Fruit fly (Drosophila melanogaster) whole organism, embryonic: ENCODE measurements around the gene RunxB.

Source experiments
- BEAF-32 ChIP-seq: fragments of 200-800 bp; sonication (Bioruptor generic); optimal IDR thresholded peaks from 3 replicates; lab custom pipeline; 2017; ENCODE audit warnings: missing biosample characterization, missing genetic modification characterization, mild to moderate bottlenecking, moderate library complexity, missing genetic modification reagents
- Bgb ChIP-seq: fragments of 200-800 bp; sonication (Bioruptor generic); IDR thresholded peaks from 2 replicates; pipeline ENCODE4 v1.3.6; 2022; ENCODE audit warnings: missing biosample characterization, missing genetic modification characterization; ENCODE audit not compliant: partially characterized antibody
- Bteb2 ChIP-seq: fragments of 200-800 bp; sonication (Bioruptor generic); optimal IDR thresholded peaks from 2 replicates; lab custom pipeline; 2016; ENCODE audit warnings: missing biosample characterization, missing genetic modification characterization
- CG10959 ChIP-seq: fragments of 200-800 bp; sonication (Bioruptor generic); IDR thresholded peaks from 2 replicates; pipeline ENCODE4 v1.3.6; 2022; ENCODE audit warnings: missing biosample characterization, missing genetic modification characterization
- CG11085 ChIP-seq: fragments of 200-800 bp; sonication (Bioruptor generic); IDR thresholded peaks from 2 replicates; pipeline ENCODE4 v1.3.6; 2022; ENCODE audit warnings: missing biosample characterization, missing genetic modification characterization
- CG11723 ChIP-seq: fragments of 200-800 bp; sonication (Bioruptor generic); optimal IDR thresholded peaks from 2 replicates; lab custom pipeline; 2017; ENCODE audit warnings: missing biosample characterization, mild to moderate bottlenecking, missing genetic modification characterization
- CG12155 ChIP-seq: fragments of 200-800 bp; sonication (Bioruptor generic); optimal IDR thresholded peaks from 3 replicates; lab custom pipeline; 2016; ENCODE audit warnings: missing biosample characterization, missing genetic modification characterization
- CG12236 ChIP-seq: fragments of 200-800 bp; sonication (Bioruptor generic); optimal IDR thresholded peaks from 2 replicates; lab custom pipeline; 2016; ENCODE audit warnings: missing biosample characterization, missing genetic modification characterization
- CG13624 ChIP-seq: fragments of 200-800 bp; sonication (Bioruptor generic); optimal IDR thresholded peaks from 2 replicates; lab custom pipeline; 2016; ENCODE audit warnings: missing biosample characterization, missing genetic modification characterization
- CG14667 ChIP-seq: fragments of 200-800 bp; sonication (Bioruptor generic); IDR thresholded peaks from 2 replicates; pipeline ENCODE4 v1.3.6; 2022; ENCODE audit warnings: missing biosample characterization, missing genetic modification characterization
- CG17186 ChIP-seq: fragments of 200-800 bp; sonication (Bioruptor generic); optimal IDR thresholded peaks from 3 replicates; lab custom pipeline; 2017; ENCODE audit warnings: missing biosample characterization, missing genetic modification reagents, missing genetic modification characterization
- CG1792 ChIP-seq: fragments of 200-800 bp; sonication (Bioruptor generic); optimal IDR thresholded peaks from 2 replicates; lab custom pipeline; 2016; ENCODE audit warnings: missing biosample characterization, missing genetic modification characterization
- CG18764 ChIP-seq: fragments of 200-800 bp; sonication (Bioruptor generic); optimal IDR thresholded peaks from 3 replicates; lab custom pipeline; 2016; ENCODE audit warnings: missing biosample characterization, missing genetic modification characterization
- CG2875 ChIP-seq: fragments of 200-800 bp; sonication (Bioruptor generic); optimal IDR thresholded peaks from 2 replicates; lab custom pipeline; 2017; ENCODE audit warnings: missing biosample characterization, mild to moderate bottlenecking, missing genetic modification characterization, missing genetic modification reagents
- CG3281 ChIP-seq: fragments of 200-800 bp; sonication (Bioruptor generic); optimal IDR thresholded peaks from 3 replicates; lab custom pipeline; 2017; ENCODE audit warnings: missing biosample characterization, mild to moderate bottlenecking, missing genetic modification characterization
- CG4617 ChIP-seq: fragments of 200-800 bp; sonication (Bioruptor generic); optimal IDR thresholded peaks from 3 replicates; lab custom pipeline; 2016; ENCODE audit warnings: missing biosample characterization, missing genetic modification characterization, borderline replicate concordance
- CG4707 ChIP-seq: fragments of 200-800 bp; sonication (Bioruptor generic); optimal IDR thresholded peaks from 2 replicates; lab custom pipeline; 2018; ENCODE audit warnings: missing biosample characterization, mild to moderate bottlenecking, missing genetic modification characterization, moderate library complexity
- CG4730 ChIP-seq: fragments of 200-800 bp; sonication (Bioruptor generic); IDR thresholded peaks from 2 replicates; pipeline ENCODE4 v1.3.6; 2022; ENCODE audit warnings: missing biosample characterization, missing genetic modification characterization
- CG6175 ChIP-seq: fragments of 200-800 bp; sonication (Bioruptor generic); IDR thresholded peaks from 3 replicates; pipeline ENCODE4 v1.3.6; 2022; ENCODE audit warnings: missing biosample characterization, missing genetic modification characterization
- CG6791 ChIP-seq: fragments of 200-800 bp; sonication (Bioruptor generic); IDR thresholded peaks from 3 replicates; pipeline ENCODE4 v1.3.6; 2022; ENCODE audit warnings: missing biosample characterization, missing genetic modification characterization; ENCODE audit not compliant: partially characterized antibody
- CG8765 ChIP-seq: fragments of 200-800 bp; sonication (Bioruptor generic); IDR thresholded peaks from 2 replicates; pipeline ENCODE4 v1.3.6; 2022; ENCODE audit warnings: missing biosample characterization, missing genetic modification characterization
- D19A ChIP-seq: fragments of 200-800 bp; optimal IDR thresholded peaks from 3 replicates; lab custom pipeline; 2019; ENCODE audit warnings: missing biosample characterization, mild to moderate bottlenecking, missing genetic modification characterization, moderate library complexity
- Dbx ChIP-seq: fragments of 200-800 bp; sonication (Bioruptor generic); IDR thresholded peaks from 3 replicates; pipeline ENCODE4 v1.3.6; 2022; ENCODE audit warnings: missing biosample characterization, missing genetic modification characterization
- Dip2 ChIP-seq: fragments of 200-800 bp; sonication (Bioruptor generic); IDR thresholded peaks from 2 replicates; pipeline ENCODE4 v1.3.6; 2022; ENCODE audit warnings: missing biosample characterization, missing genetic modification characterization
- Dll ChIP-seq: fragments of 200-800 bp; sonication (Bioruptor generic); IDR thresholded peaks from 4 replicates; pipeline ENCODE4 v1.3.6; 2022; ENCODE audit warnings: missing biosample characterization, missing genetic modification characterization; ENCODE audit not compliant: partially characterized antibody
- Ets65A ChIP-seq: fragments of 200-800 bp; sonication (Bioruptor generic); peaks from one replicate; lab custom pipeline; 2016; ENCODE audit warnings: missing biosample characterization, missing genetic modification characterization
- HHEX ChIP-seq: fragments of 200-800 bp; sonication (Bioruptor generic); optimal IDR thresholded peaks from 3 replicates; lab custom pipeline; 2017; ENCODE audit warnings: missing biosample characterization, mild to moderate bottlenecking, missing genetic modification characterization, missing genetic modification reagents
- Lhr ChIP-seq: fragments of 200-800 bp; sonication (Bioruptor generic); optimal IDR thresholded peaks from 3 replicates; lab custom pipeline; 2017; ENCODE audit warnings: mild to moderate bottlenecking, missing biosample characterization, missing genetic modification reagents, missing genetic modification characterization
- Myb ChIP-seq: fragments of 200-800 bp; sonication (Bioruptor generic); optimal IDR thresholded peaks from 2 replicates; lab custom pipeline; 2016; ENCODE audit warnings: missing biosample characterization, missing genetic modification characterization
- NC2α ChIP-seq: fragments of 200-800 bp; sonication (Bioruptor generic); optimal IDR thresholded peaks from 2 replicates; lab custom pipeline; 2016; ENCODE audit warnings: missing biosample characterization, missing genetic modification characterization
- Nf-YA ChIP-seq: fragments of 200-800 bp; sonication (Bioruptor generic); IDR thresholded peaks from 2 replicates; pipeline ENCODE4 v1.3.6; 2022; ENCODE audit warnings: missing biosample characterization, missing genetic modification characterization
- ara ChIP-seq: fragments of 200-800 bp; sonication (Bioruptor generic); IDR thresholded peaks from 2 replicates; pipeline ENCODE4 v1.3.6; 2022; ENCODE audit warnings: missing biosample characterization, missing genetic modification characterization
- bbx ChIP-seq: fragments of 200-800 bp; sonication (Bioruptor generic); IDR thresholded peaks from 2 replicates; pipeline ENCODE4 v1.3.6; 2022; ENCODE audit warnings: missing biosample characterization, missing genetic modification characterization; ENCODE audit not compliant: partially characterized antibody
- cad ChIP-seq: fragments of >200 bp; optimal IDR thresholded peaks from 2 replicates; lab custom pipeline; 2017; ENCODE audit warnings: missing biosample characterization, missing genetic modification characterization
- cg ChIP-seq: fragments of 200-800 bp; sonication (Bioruptor generic); optimal IDR thresholded peaks from 3 replicates; lab custom pipeline; 2019; ENCODE audit warnings: missing biosample characterization, mild to moderate bottlenecking, missing genetic modification characterization, moderate library complexity
- dimm ChIP-seq: fragments of 200-800 bp; sonication (Bioruptor generic); IDR thresholded peaks from 2 replicates; pipeline ENCODE4 v1.3.6; 2022; ENCODE audit warnings: missing biosample characterization, missing genetic modification characterization
- exex ChIP-seq: fragments of 200-800 bp; sonication (Bioruptor generic); optimal IDR thresholded peaks from 4 replicates; lab custom pipeline; 2018; ENCODE audit warnings: missing biosample characterization, mild to moderate bottlenecking, missing genetic modification characterization, moderate library complexity
- fru ChIP-seq: fragments of >200 bp; optimal IDR thresholded peaks from 2 replicates; lab custom pipeline; 2017
- fu2 ChIP-seq: fragments of 200-800 bp; sonication (Bioruptor generic); optimal IDR thresholded peaks from 2 replicates; lab custom pipeline; 2016; ENCODE audit warnings: missing biosample characterization, missing genetic modification characterization
- gcm2 ChIP-seq: fragments of 200-800 bp; sonication (Bioruptor generic); optimal IDR thresholded peaks from 2 replicates; lab custom pipeline; 2016; ENCODE audit warnings: missing biosample characterization, missing genetic modification characterization
- pho ChIP-seq: fragments of 200-800 bp; sonication (Bioruptor generic); optimal IDR thresholded peaks from 2 replicates; lab custom pipeline; 2016; ENCODE audit warnings: missing biosample characterization, missing genetic modification characterization
- pita ChIP-seq: fragments of 200-800 bp; sonication (Bioruptor generic); optimal IDR thresholded peaks from 2 replicates; lab custom pipeline; 2017; ENCODE audit warnings: missing biosample characterization, mild to moderate bottlenecking, missing genetic modification characterization
- schlank ChIP-seq: fragments of 200-800 bp; sonication (Bioruptor generic); optimal IDR thresholded peaks from 2 replicates; lab custom pipeline; 2018; ENCODE audit warnings: missing biosample characterization, mild to moderate bottlenecking, missing genetic modification characterization
- sd ChIP-seq: fragments of 200-800 bp; sonication (Bioruptor generic); optimal IDR thresholded peaks from 3 replicates; lab custom pipeline; 2018; ENCODE audit warnings: missing biosample characterization, mild to moderate bottlenecking, missing genetic modification characterization, moderate library complexity
- sens-2 ChIP-seq: fragments of 200-800 bp; sonication (Bioruptor generic); IDR thresholded peaks from 2 replicates; pipeline ENCODE4 v1.3.6; 2022; ENCODE audit warnings: missing biosample characterization, missing genetic modification characterization
- shn ChIP-seq: fragments of 200-800 bp; sonication (Bioruptor generic); optimal IDR thresholded peaks from 3 replicates; lab custom pipeline; 2016; ENCODE audit warnings: missing biosample characterization, missing genetic modification characterization
- tio ChIP-seq: fragments of 200-800 bp; sonication (Bioruptor generic); optimal IDR thresholded peaks from 2 replicates; lab custom pipeline; 2017; ENCODE audit warnings: missing biosample characterization, missing genetic modification characterization, inconsistent platforms
- tll ChIP-seq, 2 experiments: fragments of 200-800 bp in 1 of 2; fragments of >200 bp in 1 of 2; sonication (Bioruptor generic) in 1 of 2; optimal IDR thresholded peaks; 2 replicates each; lab custom pipeline; 2017 to 2019; ENCODE audit warnings: missing biosample characterization in 2 of 2, missing genetic modification characterization in 2 of 2, mild to moderate bottlenecking in 1 of 2, moderate library complexity in 1 of 2
- trem ChIP-seq: fragments of 200-800 bp; optimal IDR thresholded peaks from 3 replicates; lab custom pipeline; 2019; ENCODE audit warnings: missing biosample characterization, mild to moderate bottlenecking, missing genetic modification characterization, moderate library complexity
- twi ChIP-seq: fragments of 200-800 bp; optimal IDR thresholded peaks from 2 replicates; lab custom pipeline; 2019; ENCODE audit warnings: missing biosample characterization, mild to moderate bottlenecking, missing genetic modification characterization, moderate library complexity
- vfl ChIP-seq: fragments of 200-800 bp; sonication (Bioruptor generic); optimal IDR thresholded peaks from 2 replicates; lab custom pipeline; 2016; ENCODE audit warnings: missing biosample characterization, missing genetic modification characterization
- wor ChIP-seq: fragments of 200-800 bp; sonication (Bioruptor generic); IDR thresholded peaks from 2 replicates; pipeline ENCODE4 v1.3.6; 2022; ENCODE audit warnings: missing biosample characterization, missing genetic modification characterization

The RunxB gene

dm6 chrX:20519049-20519448 lies 19.2 kb upstream of the RunxB start (continued):
- peak; percentile 40; the same call in 1 of the 2 replicates for TF ChIP-seq Nf-YA (GFP tag; lab: Robert Waterston, UW)
- TF ChIP-seq CG4707 = no peak
- TF ChIP-seq CG1792 (GFP tag; lab: Kevin White, UChicago) = peak; percentile 8
- no peak for TF ChIP-seq CG11723 (GFP tag; lab: Kevin White, UChicago)
- peak; percentile 17 for TF ChIP-seq Myb (GFP tag; lab: Kevin White, UChicago)
- TF ChIP-seq tio (GFP tag; lab: Kevin White, UChicago) = no peak
- TF ChIP-seq CG6791 (GFP tag; lab: Robert Waterston, UW) = no peak
- peak; percentile 22 for TF ChIP-seq HHEX (GFP tag; lab: Kevin White, UChicago)
- TF ChIP-seq Bgb (GFP tag; lab: Robert Waterston, UW) = no peak
- no peak for TF ChIP-seq pho (GFP tag; lab: Kevin White, UChicago)
- no peak for TF ChIP-seq Dll (GFP tag; lab: Robert Waterston, UW)
- TF ChIP-seq NC2α (GFP tag; lab: Kevin White, UChicago) = no peak
- TF ChIP-seq shn (GFP tag; lab: Kevin White, UChicago) = peak; percentile 40
- no peak for TF ChIP-seq CG13624 (GFP tag; lab: Kevin White, UChicago)
- no peak for TF ChIP-seq exex
- TF ChIP-seq bbx = no peak
- no peak for TF ChIP-seq schlank (tag; lab: Kevin White, UChicago)
- no peak for TF ChIP-seq pita
- 0 out of 2 replicates have a peak, but pooled peaks have one; percentile 43 for TF ChIP-seq ara
- TF ChIP-seq Dbx = peak; percentile 14; the same call in 1 of the 3 replicates
- peak; percentile 9 for TF ChIP-seq CG12155 (GFP tag; lab: Kevin White, UChicago)
- TF ChIP-seq sd (tag; lab: Kevin White, UChicago) = no peak
- no peak for TF ChIP-seq CG3281 (GFP tag; lab: Kevin White, UChicago)
- no peak for TF ChIP-seq cg
- TF ChIP-seq CG10959 (GFP tag; lab: Robert Waterston, UW) = no peak
- TF ChIP-seq CG12236 (GFP tag; lab: Kevin White, UChicago) = no peak
- TF ChIP-seq CG4730 (GFP tag; lab: Robert Waterston, UW) = 0 out of 2 replicates have a peak, but pooled peaks have one; percentile 23
- no peak for TF ChIP-seq twi (tag; lab: Kevin White, UChicago)
- TF ChIP-seq D19A = no peak
- no peak for TF ChIP-seq trem
- TF ChIP-seq dimm (GFP tag; lab: Robert Waterston, UW) = no peak
- TF ChIP-seq CG14667 (GFP tag; lab: Robert Waterston, UW) = no peak
- peak; percentile 30; the same call in 1 of the 2 replicates for TF ChIP-seq sens-2 (GFP tag; lab: Robert Waterston, UW)
- TF ChIP-seq gcm2 (GFP tag; lab: Kevin White, UChicago) = no peak
- TF ChIP-seq CG8765 = no peak
- peak; percentile 40; the same call in 1 of the 2 replicates for TF ChIP-seq wor (GFP tag; lab: Robert Waterston, UW)
- TF ChIP-seq cad = no peak
- TF ChIP-seq tll (GFP tag; optimal IDR thresholded peaks at IDR 0.05; lab: Kevin White, UChicago) = no peak
- TF ChIP-seq CG2875 = peak; percentile 21
- TF ChIP-seq Ets65A (GFP tag; lab: Kevin White, UChicago) = no peak
- TF ChIP-seq CG4617 (GFP tag; lab: Kevin White, UChicago) = no peak
- no peak for TF ChIP-seq CG17186
- TF ChIP-seq BEAF-32 (GFP tag; lab: Kevin White, UChicago) = no peak
- TF ChIP-seq CG18764 (GFP tag; lab: Kevin White, UChicago) = no peak
- no peak for TF ChIP-seq Dip2 (GFP tag; lab: Robert Waterston, UW)
- no peak for TF ChIP-seq CG6175 (GFP tag; lab: Robert Waterston, UW)
- no peak for TF ChIP-seq fru (lab: Kevin White, UChicago)
- TF ChIP-seq Lhr (GFP tag; lab: Kevin White, UChicago) = no peak
- no peak for TF ChIP-seq CG11085
- TF ChIP-seq vfl (GFP tag; lab: Kevin White, UChicago) = no peak
- peak; percentile 26 for TF ChIP-seq fu2 (GFP tag; lab: Kevin White, UChicago)
- TF ChIP-seq Bteb2 (GFP tag; lab: Kevin White, UChicago) = no peak
